Worm (Caenorhabditis elegans) whole organism, young adult: Measurements from ENCODE around the gene vab-23.

ENCODE experiments used
- C17E4.6 ChIP-seq: fragments of 200-800 bp; sonication (Bioruptor generic); IDR thresholded peaks from 2 replicates; pipeline ENCODE4 v1.3.6; 2022; ENCODE audit warnings: missing genetic modification reagents, missing genetic modification characterization, missing compliant biosample characterization
- F22D6.2 ChIP-seq: sonication (generic microtip); optimal IDR thresholded peaks from 2 replicates; lab custom pipeline; 2016; ENCODE audit warnings: mild to moderate bottlenecking, missing genetic modification characterization, missing compliant biosample characterization
- F23B12.7 ChIP-seq: sonication (generic microtip); optimal IDR thresholded peaks from 2 replicates; lab custom pipeline; 2017; ENCODE audit warnings: missing genetic modification characterization, mild to moderate bottlenecking, missing compliant biosample characterization, antibody characterized with exemption, moderate library complexity; ENCODE audit not compliant: insufficient read depth
- F33H1.4 ChIP-seq: fragments of 200-800 bp; sonication (Bioruptor generic); IDR thresholded peaks from 2 replicates; pipeline ENCODE4 v1.3.6; 2022; ENCODE audit warnings: missing genetic modification reagents, missing genetic modification characterization, missing compliant biosample characterization
- F49E8.2 ChIP-seq: sonication (generic microtip); optimal IDR thresholded peaks from 3 replicates; lab custom pipeline; 2017; ENCODE audit warnings: missing genetic modification characterization, mild to moderate bottlenecking, missing compliant biosample characterization, antibody characterized with exemption, moderate library complexity; ENCODE audit not compliant: insufficient read depth
- F52B5.7 ChIP-seq: sonication (generic microtip); optimal IDR thresholded peaks from 2 replicates; lab custom pipeline; 2016; ENCODE audit warnings: mild to moderate bottlenecking, missing genetic modification characterization, missing compliant biosample characterization
- K11D2.4 ChIP-seq: fragments of 200-800 bp; sonication (Bioruptor generic); IDR thresholded peaks from 2 replicates; pipeline ENCODE4 v1.3.6; 2022; ENCODE audit warnings: missing genetic modification reagents, missing genetic modification characterization, missing compliant biosample characterization
- Y53F4B.3 ChIP-seq: fragments of 200-800 bp; sonication (Bioruptor generic); IDR thresholded peaks from 2 replicates; pipeline ENCODE4 v1.3.6; 2022; ENCODE audit warnings: missing genetic modification reagents, missing genetic modification characterization, missing compliant biosample characterization
- Y53G8AR.9 ChIP-seq: fragments of 200-800 bp; sonication (Bioruptor generic); conservative IDR thresholded peaks from 2 replicates; pipeline ENCODE4 v1.3.6; 2022; ENCODE audit warnings: missing genetic modification reagents, missing genetic modification characterization, missing compliant biosample characterization
- Y56A3A.18 ChIP-seq: fragments of 200-800 bp; sonication (Bioruptor generic); IDR thresholded peaks from 2 replicates; pipeline ENCODE4 v1.3.6; 2022; ENCODE audit warnings: missing genetic modification reagents, missing genetic modification characterization, missing compliant biosample characterization
- atf-7 ChIP-seq: sonication (generic microtip); optimal IDR thresholded peaks from 2 replicates; lab custom pipeline; 2017; ENCODE audit warnings: mild to moderate bottlenecking, missing genetic modification characterization, missing compliant biosample characterization
- athp-1 ChIP-seq: sonication (generic microtip); optimal IDR thresholded peaks from 2 replicates; lab custom pipeline; 2017; ENCODE audit warnings: mild to moderate bottlenecking, missing genetic modification characterization, missing compliant biosample characterization
- attf-3 ChIP-seq: fragments of 200-800 bp; sonication (Bioruptor generic); conservative IDR thresholded peaks from 2 replicates; pipeline ENCODE4 v1.3.6; 2022; ENCODE audit warnings: missing genetic modification reagents, missing genetic modification characterization, missing compliant biosample characterization
- attf-5 ChIP-seq: fragments of 200-800 bp; sonication (Bioruptor generic); optimal IDR thresholded peaks from 2 replicates; lab custom pipeline; 2018; ENCODE audit warnings: mild to moderate bottlenecking, missing genetic modification characterization, missing compliant biosample characterization
- attf-6 ChIP-seq: fragments of 200-800 bp; sonication (Bioruptor generic); IDR thresholded peaks from 2 replicates; pipeline ENCODE4 v1.3.6; 2022; ENCODE audit warnings: missing genetic modification reagents, missing genetic modification characterization, missing compliant biosample characterization
- ccch-3 ChIP-seq: fragments of 200-800 bp; sonication (Bioruptor generic); optimal IDR thresholded peaks from 2 replicates; lab custom pipeline; 2018; ENCODE audit warnings: mild to moderate bottlenecking, missing genetic modification characterization, missing compliant biosample characterization
- ceh-27 ChIP-seq: fragments of 200-800 bp; sonication (Bioruptor generic); optimal IDR thresholded peaks from 2 replicates; lab custom pipeline; 2018; ENCODE audit warnings: mild to moderate bottlenecking, missing genetic modification characterization, moderate library complexity, missing compliant biosample characterization
- ceh-40 ChIP-seq: fragments of 200-800 bp; sonication (Bioruptor generic); IDR thresholded peaks from 2 replicates; pipeline ENCODE4 v1.3.6; 2022; ENCODE audit warnings: missing genetic modification characterization, missing compliant biosample characterization
- ceh-58 ChIP-seq: fragments of 200-800 bp; sonication (Bioruptor generic); IDR thresholded peaks from 2 replicates; pipeline ENCODE4 v1.3.6; 2022; ENCODE audit warnings: missing genetic modification characterization, missing compliant biosample characterization
- chd-7 ChIP-seq: sonication (generic microtip); optimal IDR thresholded peaks from 2 replicates; lab custom pipeline; 2016; ENCODE audit warnings: mild to moderate bottlenecking, missing genetic modification characterization, moderate library complexity, missing compliant biosample characterization
- dox-1 ChIP-seq: fragments of 200-800 bp; sonication (Bioruptor generic); IDR thresholded peaks from 2 replicates; pipeline ENCODE4 v1.3.6; 2022; ENCODE audit warnings: missing genetic modification reagents, missing genetic modification characterization, missing compliant biosample characterization
- efl-1 ChIP-seq: fragments of 150-350 bp; optimal IDR thresholded peaks from 2 replicates; lab custom pipeline; 2014; ENCODE audit warnings: missing biosample characterization, missing genetic modification reagents, missing genetic modification characterization
- ekl-4 ChIP-seq: fragments of 200-800 bp; sonication (Bioruptor generic); IDR thresholded peaks from 2 replicates; pipeline ENCODE4 v1.3.6; 2022; ENCODE audit warnings: missing genetic modification reagents, missing genetic modification characterization, missing compliant biosample characterization
- gei-17 ChIP-seq: fragments of 200-800 bp; sonication (Bioruptor generic); optimal IDR thresholded peaks from 2 replicates; lab custom pipeline; 2018; ENCODE audit warnings: mild to moderate bottlenecking, missing genetic modification characterization, missing compliant biosample characterization
- him-1 ChIP-seq: sonication (generic microtip); optimal IDR thresholded peaks from 2 replicates; lab custom pipeline; 2016; ENCODE audit warnings: missing genotype, missing genetic modification reagents, missing genetic modification characterization, missing compliant biosample characterization
- hlh-26 ChIP-seq: fragments of 200-800 bp; sonication (Bioruptor generic); conservative IDR thresholded peaks from 2 replicates; pipeline ENCODE4 v1.3.6; 2022; ENCODE audit warnings: missing genetic modification reagents, missing genetic modification characterization, missing compliant biosample characterization
- hsf-1 ChIP-seq: fragments of 200-800 bp; sonication (Bioruptor generic); IDR thresholded peaks from 2 replicates; pipeline ENCODE4 v1.3.6; 2022; ENCODE audit warnings: missing genetic modification reagents, missing genetic modification characterization, missing compliant biosample characterization
- lin-35 ChIP-seq, 3 experiments: fragments of 150-350 bp in 2 of 3; sonication (generic microtip) in 1 of 3; optimal IDR thresholded peaks; 2 replicates each; lab custom pipeline; 2014 to 2018; ENCODE audit warnings: missing biosample characterization in 3 of 3, missing genetic modification characterization in 3 of 3, missing genetic modification reagents in 3 of 3
- madf-10 ChIP-seq: sonication (generic microtip); optimal IDR thresholded peaks from 2 replicates; lab custom pipeline; 2016; ENCODE audit warnings: mild to moderate bottlenecking, missing genetic modification characterization, missing compliant biosample characterization
- madf-6 ChIP-seq: fragments of 200-800 bp; sonication (Bioruptor generic); IDR thresholded peaks from 2 replicates; pipeline ENCODE4 v1.3.6; 2022; ENCODE audit warnings: missing genetic modification reagents, missing genetic modification characterization, missing compliant biosample characterization
- madf-8 ChIP-seq: fragments of 200-800 bp; sonication (Bioruptor generic); conservative IDR thresholded peaks from 2 replicates; pipeline ENCODE4 v1.3.6; 2022; ENCODE audit warnings: missing genetic modification reagents, missing genetic modification characterization, missing compliant biosample characterization
- mxl-1 ChIP-seq: sonication (generic microtip); optimal IDR thresholded peaks from 2 replicates; lab custom pipeline; 2016; ENCODE audit warnings: missing genetic modification characterization, missing compliant biosample characterization
- pha-4 ChIP-seq: fragments of 150-350 bp; sonication (generic microtip); optimal IDR thresholded peaks from 2 replicates; lab custom pipeline; 2014; ENCODE audit warnings: missing biosample characterization, missing genetic modification reagents, missing genetic modification characterization
- repo-1 ChIP-seq: sonication (generic microtip); optimal IDR thresholded peaks from 2 replicates; lab custom pipeline; 2017; ENCODE audit warnings: mild to moderate bottlenecking, missing genetic modification characterization, missing compliant biosample characterization
- rpc-1 ChIP-seq, 2 experiments: fragments of 150-350 bp in 1 of 2; sonication (generic microtip) in 1 of 2; optimal IDR thresholded peaks; 2 replicates each; lab custom pipeline; 2014 to 2018; ENCODE audit warnings: missing biosample characterization in 1 of 2, missing genetic modification characterization in 1 of 2, missing genetic modification reagents in 1 of 2, missing genotype in 1 of 2
- tlf-1 ChIP-seq: fragments of 200-800 bp; sonication (Bioruptor generic); optimal IDR thresholded peaks from 2 replicates; lab custom pipeline; 2018; ENCODE audit warnings: mild to moderate bottlenecking, missing genetic modification characterization, missing compliant biosample characterization
- unc-130 ChIP-seq: sonication (generic microtip); optimal IDR thresholded peaks from 2 replicates; lab custom pipeline; 2016; ENCODE audit warnings: missing genetic modification reagents, missing genetic modification characterization, missing compliant biosample characterization
- xnd-1 ChIP-seq: sonication (generic microtip); optimal IDR thresholded peaks from 2 replicates; lab custom pipeline; 2016; ENCODE audit warnings: missing genotype, missing genetic modification reagents, missing genetic modification characterization, missing compliant biosample characterization
- zfh-2 ChIP-seq: fragments of 200-800 bp; sonication (Bioruptor generic); conservative IDR thresholded peaks from 2 replicates; pipeline ENCODE4 v1.3.6; 2022; ENCODE audit warnings: missing genetic modification reagents, missing genetic modification characterization, missing compliant biosample characterization
- ztf-18 ChIP-seq: sonication (generic microtip); optimal IDR thresholded peaks from 2 replicates; lab custom pipeline; 2016; ENCODE audit warnings: missing genotype, mild to moderate bottlenecking, missing genetic modification characterization, missing compliant biosample characterization

Gene vab-23

ce11 chrII:11880456-11881353 lies 20.3 kb downstream of the vab-23 start (continued):
- TF ChIP-seq F33H1.4 (GFP tag; lab: Robert Waterston, UW) (peak; percentile 48), attf-5 (GFP tag; lab: Kevin White, UChicago) (peak; percentile 39), F52B5.7 (tag; lab: Kevin White, UChicago) (peak; percentile 88), attf-3 (GFP tag; lab: Robert Waterston, UW) (no peak), atf-7 (tag; lab: Kevin White, UChicago) (peak; percentile 35), madf-6 (GFP tag; lab: Robert Waterston, UW) (peak; percentile 85), ekl-4 (GFP tag; lab: Robert Waterston, UW) (peak; percentile 67), ztf-18 (no peak), zfh-2 (GFP tag; lab: Robert Waterston, UW) (no peak), gei-17 (no peak), ceh-58 (GFP tag; lab: Robert Waterston, UW) (0 out of 2 replicates have a peak, but pooled peaks have one; percentile 33), C17E4.6 (GFP tag; lab: Robert Waterston, UW) (peak; percentile 77), xnd-1 (tag; lab: Kevin White, UChicago) (peak; percentile 44), dox-1 (GFP tag; lab: Robert Waterston, UW) (peak; percentile 39; the same call in 1 of the 2 replicates), attf-6 (peak; percentile 61; the same call in 1 of the 2 replicates), efl-1 (GFP tag; lab: Kevin White, UChicago) (peak; percentile 44), hlh-26 (GFP tag; lab: Robert Waterston, UW) (no peak), athp-1 (tag; lab: Kevin White, UChicago) (peak; percentile 86), mxl-1 (tag; lab: Kevin White, UChicago) (peak; percentile 34), ceh-27 (GFP tag; lab: Kevin White, UChicago) (no peak), ceh-40 (GFP tag; lab: Robert Waterston, UW) (peak; percentile 27; the same call in 1 of the 2 replicates), K11D2.4 (GFP tag; lab: Robert Waterston, UW) (0 out of 2 replicates have a peak, but pooled peaks have one; percentile 31), Y53F4B.3 (no peak), ccch-3 (GFP tag; lab: Kevin White, UChicago) (no peak), him-1 (tag; lab: Kevin White, UChicago) (peak; percentile 68), Y53G8AR.9 (GFP tag; lab: Robert Waterston, UW) (peak; percentile 89), F22D6.2 (tag; lab: Kevin White, UChicago) (no peak), hsf-1 (peak; percentile 78), rpc-1 (optimal IDR thresholded peaks at IDR 0.05; lab: Kevin White, UChicago) (no peak), rpc-1 (tag; optimal IDR thresholded peaks at IDR 0.05; lab: Kevin White, UChicago) (peak; percentile 8), madf-10 (tag; lab: Kevin White, UChicago) (no peak), Y56A3A.18 (GFP tag; lab: Robert Waterston, UW) (0 out of 2 replicates have a peak, but pooled peaks have one; percentile 44), madf-8 (GFP tag; lab: Robert Waterston, UW) (peak; percentile 42; the same call in 1 of the 2 replicates), tlf-1 (peak; percentile 74), F23B12.7 (tag; lab: Kevin White, UChicago) (no peak), chd-7 (tag; lab: Kevin White, UChicago) (peak; percentile 77), unc-130 (GFP tag; lab: Kevin White, UChicago) (peak; percentile 84), lin-35 (GFP tag; optimal IDR thresholded peaks at IDR 0.05; lab: Kevin White, UChicago) (peak in 1 of 3 experiments; percentile 58), F49E8.2 (tag; lab: Kevin White, UChicago) (peak; percentile 81), repo-1 (peak; percentile 21), pha-4 (tag; lab: Kevin White, UChicago) (no peak)
